Worm (Caenorhabditis elegans) whole organism, early embryonic: ENCODE data around the gene F26F12.4.

Source experiments
- ama-1 ChIP-seq: fragments of 150-350 bp; optimal IDR thresholded peaks from 2 replicates; lab custom pipeline; 2014
- ceh-13 ChIP-seq: fragments of 200-800 bp; sonication (Bioruptor generic); optimal IDR thresholded peaks from 2 replicates; lab custom pipeline; 2018; ENCODE audit warnings: mild to moderate bottlenecking, missing genetic modification characterization, missing compliant biosample characterization
- tbx-37 ChIP-seq: fragments of 200-800 bp; sonication (Bioruptor generic); conservative IDR thresholded peaks from 2 replicates; pipeline ENCODE4 v1.3.6; 2022; ENCODE audit warnings: missing genetic modification reagents, missing genetic modification characterization, missing compliant biosample characterization

ce11 chrV:5840939-5841338 lies 28.2 kb downstream of the F26F12.4 start:
- TF ChIP-seq ceh-13 (GFP tag; lab: Kevin White, UChicago): no peak
- no peak for TF ChIP-seq ama-1 (lab: Kevin White, UChicago)
- TF ChIP-seq tbx-37 (GFP tag; lab: Robert Waterston, UW): no peak
